Fruit fly (Drosophila melanogaster) whole organism, embryonic: ENCODE results near the gene bora.

Experiments used
- Atf3 ChIP-seq: fragments of 200-800 bp; sonication (Bioruptor generic); optimal IDR thresholded peaks from 3 replicates; lab custom pipeline; 2016; ENCODE audit warnings: missing biosample characterization, missing genetic modification characterization
- CG11085 ChIP-seq: fragments of 200-800 bp; sonication (Bioruptor generic); IDR thresholded peaks from 2 replicates; pipeline ENCODE4 v1.3.6; 2022; ENCODE audit warnings: missing biosample characterization, missing genetic modification characterization
- CG14667 ChIP-seq: fragments of 200-800 bp; sonication (Bioruptor generic); IDR thresholded peaks from 2 replicates; pipeline ENCODE4 v1.3.6; 2022; ENCODE audit warnings: missing biosample characterization, missing genetic modification characterization
- CG14860 ChIP-seq: fragments of 200-800 bp; sonication (Bioruptor generic); IDR thresholded peaks from 3 replicates; pipeline ENCODE4 v1.3.6; 2022; ENCODE audit warnings: missing biosample characterization, missing genetic modification characterization; ENCODE audit not compliant: partially characterized antibody
- CG15073 ChIP-seq: fragments of 200-800 bp; sonication (Bioruptor generic); optimal IDR thresholded peaks from 2 replicates; lab custom pipeline; 2016; ENCODE audit warnings: missing biosample characterization, missing genetic modification characterization
- CG17568 ChIP-seq: fragments of 200-800 bp; sonication (Bioruptor generic); optimal IDR thresholded peaks from 2 replicates; lab custom pipeline; 2018; ENCODE audit warnings: missing biosample characterization, mild to moderate bottlenecking, missing genetic modification characterization, moderate library complexity
- CG17912 ChIP-seq: fragments of 200-800 bp; sonication (Bioruptor generic); optimal IDR thresholded peaks from 2 replicates; lab custom pipeline; 2018; ENCODE audit warnings: missing biosample characterization, mild to moderate bottlenecking, missing genetic modification characterization
- CG30020 ChIP-seq: fragments of 200-800 bp; optimal IDR thresholded peaks from 2 replicates; lab custom pipeline; 2019; ENCODE audit warnings: missing biosample characterization, mild to moderate bottlenecking, missing genetic modification characterization, moderate library complexity
- CG31388 ChIP-seq: fragments of 200-800 bp; sonication (Bioruptor generic); optimal IDR thresholded peaks from 2 replicates; lab custom pipeline; 2016; ENCODE audit warnings: missing biosample characterization, missing genetic modification characterization
- CG3995 ChIP-seq: fragments of 200-800 bp; sonication (Bioruptor generic); optimal IDR thresholded peaks from 3 replicates; lab custom pipeline; 2016; ENCODE audit warnings: missing biosample characterization, missing genetic modification characterization
- CG43689 ChIP-seq: fragments of 200-800 bp; sonication (Bioruptor generic); IDR thresholded peaks from 2 replicates; pipeline ENCODE4 v1.3.6; 2022; ENCODE audit warnings: missing biosample characterization, missing genetic modification characterization
- CG4404 ChIP-seq: fragments of 200-800 bp; sonication (Bioruptor generic); IDR thresholded peaks from 2 replicates; pipeline ENCODE4 v1.3.6; 2022; ENCODE audit warnings: missing biosample characterization, missing genetic modification characterization
- CG4730 ChIP-seq: fragments of 200-800 bp; sonication (Bioruptor generic); IDR thresholded peaks from 2 replicates; pipeline ENCODE4 v1.3.6; 2022; ENCODE audit warnings: missing biosample characterization, missing genetic modification characterization
- CG4820 ChIP-seq: fragments of 200-800 bp; sonication (Bioruptor generic); optimal IDR thresholded peaks from 3 replicates; lab custom pipeline; 2016; ENCODE audit warnings: missing biosample characterization, missing genetic modification characterization
- CG6689 ChIP-seq: fragments of 200-800 bp; sonication (Bioruptor generic); IDR thresholded peaks from 2 replicates; pipeline ENCODE4 v1.3.6; 2022; ENCODE audit warnings: missing biosample characterization, missing genetic modification characterization
- CG7372 ChIP-seq: fragments of 200-800 bp; sonication (Bioruptor generic); IDR thresholded peaks from 2 replicates; pipeline ENCODE4 v1.3.6; 2022; ENCODE audit warnings: missing biosample characterization, missing genetic modification characterization
- CG8281 ChIP-seq: fragments of 200-800 bp; sonication (Bioruptor generic); optimal IDR thresholded peaks from 2 replicates; lab custom pipeline; 2018; ENCODE audit warnings: missing biosample characterization, mild to moderate bottlenecking, missing genetic modification characterization, moderate library complexity
- CG9609 ChIP-seq: fragments of 200-800 bp; sonication (Bioruptor generic); optimal IDR thresholded peaks from 3 replicates; lab custom pipeline; 2016; ENCODE audit warnings: missing biosample characterization, missing genetic modification characterization
- CG9817 ChIP-seq: fragments of 200-800 bp; sonication (Bioruptor generic); optimal IDR thresholded peaks from 2 replicates; lab custom pipeline; 2018; ENCODE audit warnings: missing biosample characterization, mild to moderate bottlenecking, missing genetic modification characterization, moderate library complexity
- D ChIP-seq, 2 experiments: fragments of 200-800 bp in 1 of 2; fragments of >200 bp in 1 of 2; sonication (Bioruptor generic) in 1 of 2; optimal IDR thresholded peaks; 2 replicates in 1 of 2; 3 replicates in 1 of 2; lab custom pipeline; 2017; ENCODE audit warnings: mild to moderate bottlenecking in 1 of 2, missing biosample characterization in 1 of 2, missing genetic modification characterization in 1 of 2, missing genetic modification reagents in 1 of 2
- Dip3 ChIP-seq: fragments of 200-800 bp; sonication (Bioruptor generic); optimal IDR thresholded peaks from 3 replicates; lab custom pipeline; 2016; ENCODE audit warnings: missing biosample characterization, missing genetic modification characterization
- Dll ChIP-seq: fragments of 200-800 bp; sonication (Bioruptor generic); IDR thresholded peaks from 4 replicates; pipeline ENCODE4 v1.3.6; 2022; ENCODE audit warnings: missing biosample characterization, missing genetic modification characterization; ENCODE audit not compliant: partially characterized antibody
- Kr ChIP-seq: fragments of 200-800 bp; sonication (Bioruptor generic); optimal IDR thresholded peaks from 2 replicates; lab custom pipeline; 2017; ENCODE audit warnings: missing biosample characterization, mild to moderate bottlenecking, missing genetic modification characterization
- Lim3 ChIP-seq: fragments of 200-800 bp; sonication (Bioruptor generic); IDR thresholded peaks from 2 replicates; pipeline ENCODE4 v1.3.6; 2022; ENCODE audit warnings: missing biosample characterization, missing genetic modification characterization
- MESR4 ChIP-seq: fragments of 200-800 bp; sonication (Bioruptor generic); optimal IDR thresholded peaks from 2 replicates; lab custom pipeline; 2018; ENCODE audit warnings: missing biosample characterization, mild to moderate bottlenecking, missing genetic modification characterization, moderate library complexity
- Mad ChIP-seq: fragments of 200-800 bp; sonication (Bioruptor generic); optimal IDR thresholded peaks from 2 replicates; lab custom pipeline; 2016; ENCODE audit warnings: missing biosample characterization, missing genetic modification characterization
- Max ChIP-seq: fragments of 200-800 bp; sonication (Bioruptor generic); optimal IDR thresholded peaks from 2 replicates; lab custom pipeline; 2016; ENCODE audit warnings: missing biosample characterization, mild to moderate bottlenecking, missing genetic modification characterization
- NFAT ChIP-seq: fragments of 200-800 bp; sonication (Bioruptor generic); IDR thresholded peaks from 2 replicates; pipeline ENCODE4 v1.3.6; 2022; ENCODE audit warnings: missing biosample characterization, missing genetic modification characterization
- NK7.1 ChIP-seq: fragments of 200-800 bp; sonication (Bioruptor generic); optimal IDR thresholded peaks from 3 replicates; lab custom pipeline; 2016; ENCODE audit warnings: missing biosample characterization, missing genetic modification characterization
- Scr ChIP-seq: fragments of 200-800 bp; sonication (Bioruptor generic); IDR thresholded peaks from 2 replicates; pipeline ENCODE4 v1.3.6; 2022; ENCODE audit warnings: missing biosample characterization, missing genetic modification characterization; ENCODE audit not compliant: partially characterized antibody
- Ssrp ChIP-seq: fragments of 200-800 bp; sonication (Bioruptor generic); optimal IDR thresholded peaks from 2 replicates; lab custom pipeline; 2018; ENCODE audit warnings: missing biosample characterization, mild to moderate bottlenecking, missing genetic modification characterization, moderate library complexity
- Vsx1 ChIP-seq: fragments of 200-800 bp; sonication (Bioruptor generic); optimal IDR thresholded peaks from 2 replicates; lab custom pipeline; 2017; ENCODE audit warnings: missing biosample characterization, mild to moderate bottlenecking, missing genetic modification characterization, missing genetic modification reagents
- bowl ChIP-seq: fragments of 200-800 bp; sonication (Bioruptor generic); IDR thresholded peaks from 2 replicates; pipeline ENCODE4 v1.3.6; 2022; ENCODE audit warnings: missing biosample characterization, missing genetic modification characterization
- btn ChIP-seq: fragments of 200-800 bp; sonication (Bioruptor generic); optimal IDR thresholded peaks from 2 replicates; lab custom pipeline; 2016; ENCODE audit warnings: missing biosample characterization, missing genetic modification characterization
- emc ChIP-seq: fragments of 200-800 bp; sonication (Bioruptor generic); optimal IDR thresholded peaks from 2 replicates; lab custom pipeline; 2016; ENCODE audit warnings: missing biosample characterization, missing genetic modification characterization
- fru ChIP-seq: fragments of >200 bp; optimal IDR thresholded peaks from 2 replicates; lab custom pipeline; 2017
- gem ChIP-seq: fragments of 200-800 bp; sonication (Bioruptor generic); optimal IDR thresholded peaks from 2 replicates; lab custom pipeline; 2019; ENCODE audit warnings: missing biosample characterization, mild to moderate bottlenecking, missing genetic modification characterization, moderate library complexity
- insv ChIP-seq, 2 experiments: fragments of 200-800 bp; sonication (Bioruptor generic); optimal IDR thresholded peaks; 3 replicates each; lab custom pipeline; 2016 to 2018; ENCODE audit warnings: missing biosample characterization in 2 of 2, missing genetic modification characterization in 2 of 2
- maf-S ChIP-seq: fragments of 200-800 bp; sonication (Bioruptor generic); optimal IDR thresholded peaks from 2 replicates; lab custom pipeline; 2016; ENCODE audit warnings: missing biosample characterization, missing genetic modification characterization
- pros ChIP-seq: fragments of 200-800 bp; sonication (Bioruptor generic); optimal IDR thresholded peaks from 3 replicates; lab custom pipeline; 2019; ENCODE audit warnings: missing biosample characterization, mild to moderate bottlenecking, missing genetic modification characterization, moderate library complexity
- psq ChIP-seq: fragments of 200-800 bp; sonication (Bioruptor generic); optimal IDR thresholded peaks from 2 replicates; lab custom pipeline; 2017; ENCODE audit warnings: missing biosample characterization, missing genetic modification characterization
- pzg ChIP-seq: fragments of 200-800 bp; sonication (Bioruptor generic); optimal IDR thresholded peaks from 3 replicates; lab custom pipeline; 2018; ENCODE audit warnings: missing biosample characterization, mild to moderate bottlenecking, missing genetic modification characterization, moderate library complexity
- ranshi ChIP-seq: fragments of 200-800 bp; sonication (Bioruptor generic); IDR thresholded peaks from 2 replicates; pipeline ENCODE4 v1.3.6; 2022; ENCODE audit warnings: missing biosample characterization, missing genetic modification characterization
- scrt ChIP-seq: fragments of 200-800 bp; sonication (Bioruptor generic); optimal IDR thresholded peaks from 2 replicates; lab custom pipeline; 2018; ENCODE audit warnings: missing biosample characterization, mild to moderate bottlenecking, missing genetic modification characterization, moderate library complexity
- sens ChIP-seq: fragments of 200-800 bp; sonication (Bioruptor generic); peaks from one replicate; lab custom pipeline; 2016; ENCODE audit warnings: missing biosample characterization, missing genetic modification characterization
- sima ChIP-seq: fragments of 200-800 bp; sonication (Bioruptor generic); optimal IDR thresholded peaks from 2 replicates; lab custom pipeline; 2016; ENCODE audit warnings: missing biosample characterization, missing genetic modification characterization
- tx ChIP-seq: fragments of 200-800 bp; sonication (Bioruptor generic); optimal IDR thresholded peaks from 2 replicates; lab custom pipeline; 2016; ENCODE audit warnings: missing biosample characterization, missing genetic modification characterization
- yki ChIP-seq: fragments of >200 bp; optimal IDR thresholded peaks from 3 replicates; lab custom pipeline; 2018
- zfh2 ChIP-seq: fragments of 200-800 bp; sonication (Bioruptor generic); optimal IDR thresholded peaks from 2 replicates; lab custom pipeline; 2016; ENCODE audit warnings: missing biosample characterization, missing genetic modification characterization

bora gene

DNA sequence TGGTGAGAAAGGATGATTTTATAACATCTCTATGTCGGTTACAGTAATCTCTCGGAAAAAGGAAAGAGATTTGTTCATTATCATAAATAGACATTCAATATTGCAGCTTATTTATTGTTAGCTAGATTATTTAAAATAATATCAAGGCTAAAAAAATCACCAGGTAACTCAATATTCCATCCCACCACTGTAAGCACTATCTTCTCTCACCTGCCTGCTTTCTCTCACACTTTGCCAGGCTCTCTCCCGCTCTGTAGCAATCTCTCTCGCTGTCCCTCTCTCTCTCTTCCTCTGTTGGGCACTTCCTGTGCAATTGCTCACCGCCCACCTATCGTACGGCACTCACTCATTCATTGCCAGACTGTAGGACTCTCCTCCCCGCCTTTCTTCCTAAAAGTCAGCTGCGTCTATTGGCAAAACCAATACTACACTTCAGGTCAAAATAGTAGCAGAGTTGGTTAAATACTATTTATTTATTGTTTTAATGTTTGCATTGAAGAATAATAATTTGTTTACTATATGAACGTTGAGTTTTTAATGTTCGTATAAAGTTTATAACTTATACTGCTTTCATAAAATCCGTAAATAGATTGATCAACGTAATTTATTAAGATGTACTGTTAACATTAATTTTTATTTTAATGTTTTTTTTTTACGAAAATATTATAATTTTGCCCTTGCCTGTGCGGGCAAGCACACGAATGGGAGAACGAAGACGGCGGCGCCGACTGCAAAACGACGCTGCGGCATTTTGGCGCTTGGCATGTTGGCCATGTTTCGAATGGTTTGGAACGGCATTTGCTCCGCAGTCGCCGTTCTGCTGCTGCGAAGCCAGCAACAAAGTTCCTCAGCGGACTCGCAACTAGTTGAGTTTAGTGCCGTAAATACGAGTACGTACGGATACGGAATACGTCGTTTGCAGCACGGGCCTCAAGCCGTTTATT is 18.4 kb downstream of the bora start (continued):
- TF ChIP-seq CG8281 (peak; percentile 69), D (optimal IDR thresholded peaks at IDR 0.05; lab: Kevin White, UChicago) (no peak), D (GFP tag; optimal IDR thresholded peaks at IDR 0.05; lab: Kevin White, UChicago) (peak; percentile 67), MESR4 (peak; percentile 27), sens (GFP tag; lab: Kevin White, UChicago) (peak; percentile 98), NFAT (GFP tag; lab: Robert Waterston, UW) (peak; percentile 99), Kr (GFP tag; lab: Kevin White, UChicago) (no peak), Atf3 (GFP tag; lab: Kevin White, UChicago) (peak; percentile 81), ranshi (GFP tag; lab: Robert Waterston, UW) (peak; percentile 99), CG9609 (GFP tag; lab: Kevin White, UChicago) (peak; percentile 92), CG15073 (peak; percentile 97), CG6689 (GFP tag; lab: Robert Waterston, UW) (peak; percentile 93), CG7372 (peak; percentile 97), CG17912 (GFP tag; lab: Kevin White, UChicago) (peak; percentile 67), CG31388 (GFP tag; lab: Kevin White, UChicago) (peak; percentile 78), fru (lab: Kevin White, UChicago) (no peak), gem (tag; lab: Kevin White, UChicago) (peak; percentile 95), CG17568 (peak; percentile 77), yki (lab: Kevin White, UChicago) (peak; percentile 93), NK7.1 (GFP tag; lab: Kevin White, UChicago) (peak; percentile 91), pzg (GFP tag; lab: Kevin White, UChicago) (peak; percentile 26), Max (GFP tag; lab: Kevin White, UChicago) (peak; percentile 80), Mad (GFP tag; lab: Kevin White, UChicago) (peak; percentile 89), CG14667 (GFP tag; lab: Robert Waterston, UW) (peak; percentile 97), CG43689 (peak; percentile 91), maf-S (peak; percentile 84), tx (GFP tag; lab: Kevin White, UChicago) (peak; percentile 93), zfh2 (GFP tag; lab: Kevin White, UChicago) (peak; percentile 87), Scr (no peak), psq (GFP tag; lab: Kevin White, UChicago) (peak; percentile 73), emc (GFP tag; lab: Kevin White, UChicago) (peak; percentile 93), btn (GFP tag; lab: Kevin White, UChicago) (peak; percentile 71), CG14860 (no peak), CG4404 (GFP tag; lab: Robert Waterston, UW) (peak; percentile 93), CG9817 (tag; lab: Kevin White, UChicago) (peak; percentile 87), CG11085 (GFP tag; lab: Robert Waterston, UW) (peak; percentile 97), CG3995 (GFP tag; lab: Kevin White, UChicago) (peak; percentile 57), Lim3 (peak; percentile 85), sima (GFP tag; lab: Kevin White, UChicago) (peak; percentile 88), Dll (GFP tag; lab: Robert Waterston, UW) (no peak), CG4820 (peak; percentile 90), Vsx1 (GFP tag; lab: Kevin White, UChicago) (peak; percentile 42), insv (GFP tag; optimal IDR thresholded peaks at IDR 0.05; lab: Kevin White, UChicago) (peak in 1 of 2 experiments; percentile 56), CG30020 (peak; percentile 28), Ssrp (tag; lab: Kevin White, UChicago) (peak; percentile 88), CG4730 (peak; percentile 97), bowl (GFP tag; lab: Robert Waterston, UW) (peak; percentile 91), scrt (peak; percentile 82), Dip3 (GFP tag; lab: Kevin White, UChicago) (peak; percentile 92), pros (GFP tag; lab: Kevin White, UChicago) (peak; percentile 44)
